Worm (Caenorhabditis elegans) whole organism, young adult: ENCODE measurements around the gene wee-1.3.
A peak's percentile ranks its signal among the peaks of the same experiment; 100 is the strongest.

Experiments
- B0019.2 ChIP-seq: fragments of 200-800 bp; sonication (Bioruptor generic); conservative IDR thresholded peaks from 2 replicates; pipeline ENCODE4 v1.3.6; 2022; ENCODE audit warnings: missing genetic modification reagents, missing genetic modification characterization, missing compliant biosample characterization
- B0261.1 ChIP-seq: sonication (generic microtip); optimal IDR thresholded peaks from 2 replicates; lab custom pipeline; 2016; ENCODE audit warnings: mild to moderate bottlenecking, missing genetic modification characterization, moderate library complexity, missing compliant biosample characterization
- C17E4.6 ChIP-seq: fragments of 200-800 bp; sonication (Bioruptor generic); IDR thresholded peaks from 2 replicates; pipeline ENCODE4 v1.3.6; 2022; ENCODE audit warnings: missing genetic modification reagents, missing genetic modification characterization, missing compliant biosample characterization
- D2030.7 ChIP-seq: fragments of 200-800 bp; sonication (Bioruptor generic); IDR thresholded peaks from 2 replicates; pipeline ENCODE4 v1.3.6; 2022; ENCODE audit warnings: missing genetic modification reagents, missing genetic modification characterization, missing compliant biosample characterization
- F33H1.4 ChIP-seq: fragments of 200-800 bp; sonication (Bioruptor generic); IDR thresholded peaks from 2 replicates; pipeline ENCODE4 v1.3.6; 2022; ENCODE audit warnings: missing genetic modification reagents, missing genetic modification characterization, missing compliant biosample characterization
- T07F8.4 ChIP-seq: sonication (generic microtip); optimal IDR thresholded peaks from 2 replicates; lab custom pipeline; 2016; ENCODE audit warnings: mild to moderate bottlenecking, missing genetic modification characterization, moderate library complexity, missing compliant biosample characterization
- Y53G8AR.9 ChIP-seq: fragments of 200-800 bp; sonication (Bioruptor generic); conservative IDR thresholded peaks from 2 replicates; pipeline ENCODE4 v1.3.6; 2022; ENCODE audit warnings: missing genetic modification reagents, missing genetic modification characterization, missing compliant biosample characterization
- Y95B8A.8 ChIP-seq: fragments of 200-800 bp; sonication (Bioruptor generic); IDR thresholded peaks from 2 replicates; pipeline ENCODE4 v1.3.6; 2022; ENCODE audit warnings: missing genetic modification reagents, missing genetic modification characterization, missing compliant biosample characterization
- atf-7 ChIP-seq: sonication (generic microtip); optimal IDR thresholded peaks from 2 replicates; lab custom pipeline; 2017; ENCODE audit warnings: mild to moderate bottlenecking, missing genetic modification characterization, missing compliant biosample characterization
- attf-3 ChIP-seq: fragments of 200-800 bp; sonication (Bioruptor generic); conservative IDR thresholded peaks from 2 replicates; pipeline ENCODE4 v1.3.6; 2022; ENCODE audit warnings: missing genetic modification reagents, missing genetic modification characterization, missing compliant biosample characterization
- cebp-1 ChIP-seq, 2 experiments: fragments of 200-800 bp in 1 of 2; sonication (Bioruptor generic) in 1 of 2; sonication (generic microtip) in 1 of 2; IDR thresholded peaks in 1 of 2; optimal IDR thresholded peaks in 1 of 2; 2 replicates each; pipeline versions ENCODE4 v1.3.6 to Lab custom; 2017 to 2022; ENCODE audit warnings: missing compliant biosample characterization in 2 of 2, missing genetic modification characterization in 2 of 2, mild to moderate bottlenecking in 1 of 2, missing genetic modification reagents in 1 of 2, moderate library complexity in 1 of 2
- ceh-91 ChIP-seq: fragments of 200-800 bp; sonication (Bioruptor generic); IDR thresholded peaks from 2 replicates; pipeline ENCODE4 v1.3.6; 2022; ENCODE audit warnings: missing genetic modification reagents, missing genetic modification characterization, missing compliant biosample characterization
- dox-1 ChIP-seq: fragments of 200-800 bp; sonication (Bioruptor generic); IDR thresholded peaks from 2 replicates; pipeline ENCODE4 v1.3.6; 2022; ENCODE audit warnings: missing genetic modification reagents, missing genetic modification characterization, missing compliant biosample characterization
- egrh-3 ChIP-seq: fragments of 200-800 bp; sonication (Bioruptor generic); IDR thresholded peaks from 2 replicates; pipeline ENCODE4 v1.3.6; 2022; ENCODE audit warnings: missing genetic modification reagents, missing genetic modification characterization, missing compliant biosample characterization
- him-1 ChIP-seq: sonication (generic microtip); optimal IDR thresholded peaks from 2 replicates; lab custom pipeline; 2016; ENCODE audit warnings: missing genotype, missing genetic modification reagents, missing genetic modification characterization, missing compliant biosample characterization
- hmg-1.2 ChIP-seq: fragments of 200-800 bp; sonication (Bioruptor generic); IDR thresholded peaks from 2 replicates; pipeline ENCODE4 v1.3.6; 2022; ENCODE audit warnings: missing genetic modification reagents, missing genetic modification characterization, missing compliant biosample characterization
- hsf-1 ChIP-seq: fragments of 200-800 bp; sonication (Bioruptor generic); IDR thresholded peaks from 2 replicates; pipeline ENCODE4 v1.3.6; 2022; ENCODE audit warnings: missing genetic modification reagents, missing genetic modification characterization, missing compliant biosample characterization
- let-607 ChIP-seq, 2 experiments: fragments of 200-800 bp in 1 of 2; sonication (Bioruptor generic) in 1 of 2; sonication (generic microtip) in 1 of 2; optimal IDR thresholded peaks; 2 replicates each; lab custom pipeline; 2016 to 2018; ENCODE audit warnings: mild to moderate bottlenecking in 2 of 2, missing compliant biosample characterization in 2 of 2, missing genetic modification characterization in 2 of 2, moderate library complexity in 2 of 2, missing genotype in 1 of 2
- lin-54 ChIP-seq: fragments of 200-800 bp; sonication (Bioruptor generic); optimal IDR thresholded peaks from 2 replicates; lab custom pipeline; 2018; ENCODE audit warnings: mild to moderate bottlenecking, missing genetic modification characterization, missing compliant biosample characterization
- madf-3 ChIP-seq: fragments of 200-800 bp; sonication (Bioruptor generic); IDR thresholded peaks from 2 replicates; pipeline ENCODE4 v1.3.6; 2022; ENCODE audit warnings: missing genetic modification reagents, missing genetic modification characterization, missing compliant biosample characterization
- madf-6 ChIP-seq: fragments of 200-800 bp; sonication (Bioruptor generic); IDR thresholded peaks from 2 replicates; pipeline ENCODE4 v1.3.6; 2022; ENCODE audit warnings: missing genetic modification reagents, missing genetic modification characterization, missing compliant biosample characterization
- madf-8 ChIP-seq: fragments of 200-800 bp; sonication (Bioruptor generic); conservative IDR thresholded peaks from 2 replicates; pipeline ENCODE4 v1.3.6; 2022; ENCODE audit warnings: missing genetic modification reagents, missing genetic modification characterization, missing compliant biosample characterization
- mcd-1 ChIP-seq: fragments of 200-800 bp; sonication (Bioruptor generic); IDR thresholded peaks from 2 replicates; pipeline ENCODE4 v1.3.6; 2022; ENCODE audit warnings: missing genetic modification reagents, missing genetic modification characterization, missing compliant biosample characterization
- mes-4 ChIP-seq: sonication (generic microtip); optimal IDR thresholded peaks from 2 replicates; lab custom pipeline; 2016; ENCODE audit warnings: missing genotype, missing genetic modification characterization, missing compliant biosample characterization
- mxl-1 ChIP-seq: sonication (generic microtip); optimal IDR thresholded peaks from 2 replicates; lab custom pipeline; 2016; ENCODE audit warnings: missing genetic modification characterization, missing compliant biosample characterization
- pbrm-1 ChIP-seq: fragments of 200-800 bp; sonication (Bioruptor generic); IDR thresholded peaks from 2 replicates; pipeline ENCODE4 v1.3.6; 2022; ENCODE audit warnings: missing genetic modification reagents, missing genetic modification characterization, missing compliant biosample characterization
- rcor-1 ChIP-seq: fragments of 200-800 bp; sonication (Bioruptor generic); IDR thresholded peaks from 2 replicates; pipeline ENCODE4 v1.3.6; 2022; ENCODE audit warnings: missing genetic modification reagents, missing genetic modification characterization, missing compliant biosample characterization
- tlf-1 ChIP-seq: fragments of 200-800 bp; sonication (Bioruptor generic); optimal IDR thresholded peaks from 2 replicates; lab custom pipeline; 2018; ENCODE audit warnings: mild to moderate bottlenecking, missing genetic modification characterization, missing compliant biosample characterization
- unc-130 ChIP-seq: sonication (generic microtip); optimal IDR thresholded peaks from 2 replicates; lab custom pipeline; 2016; ENCODE audit warnings: missing genetic modification reagents, missing genetic modification characterization, missing compliant biosample characterization
- xnd-1 ChIP-seq: sonication (generic microtip); optimal IDR thresholded peaks from 2 replicates; lab custom pipeline; 2016; ENCODE audit warnings: missing genotype, missing genetic modification reagents, missing genetic modification characterization, missing compliant biosample characterization
- ztf-22 ChIP-seq: fragments of 200-800 bp; sonication (Bioruptor generic); optimal IDR thresholded peaks from 2 replicates; lab custom pipeline; 2018; ENCODE audit warnings: mild to moderate bottlenecking, missing genetic modification characterization, moderate library complexity, missing compliant biosample characterization
- ztf-28 ChIP-seq: fragments of 200-800 bp; sonication (Bioruptor generic); IDR thresholded peaks from 2 replicates; pipeline ENCODE4 v1.3.6; 2022; ENCODE audit warnings: missing genetic modification reagents, missing genetic modification characterization, missing compliant biosample characterization

Gene wee-1.3

ce11 chrII:9725056-9725455 is 8.8 kb upstream of the wee-1.3 start:
- TF ChIP-seq tlf-1 (GFP tag; lab: Kevin White, UChicago) (no peak), unc-130 (GFP tag; lab: Kevin White, UChicago) (no peak), him-1 (no peak), atf-7 (tag; lab: Kevin White, UChicago) (no peak), T07F8.4 (tag; lab: Kevin White, UChicago) (no peak), Y53G8AR.9 (GFP tag; lab: Robert Waterston, UW) (no peak), B0261.1 (no peak), let-607 (tag; optimal IDR thresholded peaks at IDR 0.05; lab: Kevin White, UChicago) (no peak), D2030.7 (GFP tag; lab: Robert Waterston, UW) (no peak), F33H1.4 (no peak)

- TF ChIP-seq mxl-1 = no peak
- TF ChIP-seq mes-4 (tag; lab: Kevin White, UChicago) = no peak
Measured at ce11 chrII:9724464-9724863, 8.2 kb upstream of the wee-1.3 start, which contains the start of gene cutl-2. TSS of gene cutl-2 (minus strand) at chrII:9724673.

DNA sequence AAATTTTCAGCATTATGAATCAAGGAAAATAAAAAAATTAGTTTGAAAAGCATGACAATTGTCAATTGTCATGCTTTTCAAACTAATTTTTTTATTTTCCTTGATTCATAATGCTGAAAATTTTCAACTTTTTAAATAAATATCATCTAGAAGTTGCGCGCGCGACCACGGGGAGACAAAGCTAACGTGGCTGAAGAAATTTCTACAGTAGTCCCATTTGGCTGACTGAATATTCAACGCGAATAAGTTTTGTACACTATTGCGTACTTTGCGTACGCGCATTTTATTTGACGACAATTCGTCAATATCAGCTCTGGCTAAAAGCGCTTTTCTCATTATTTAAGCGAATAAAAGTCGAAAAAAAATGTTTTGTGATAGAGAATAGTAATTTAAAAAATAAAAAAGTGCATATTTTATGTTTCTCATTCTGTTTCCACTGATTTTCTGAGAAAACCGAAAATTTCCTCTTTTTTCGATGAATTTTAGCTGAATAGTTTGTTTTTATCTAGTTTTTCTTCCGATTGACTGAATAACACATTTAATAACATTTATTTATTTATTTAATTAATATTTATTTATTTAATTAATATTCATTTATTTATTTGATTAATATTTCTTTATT is 2.5 kb upstream of the wee-1.3 start, which contains the start of gene Y53C12A.11:
Y53C12A.11 (minus strand) TSS at position 68 of the 622 bp plus-strand sequence.
- TF ChIP-seq mcd-1 (GFP tag; lab: Robert Waterston, UW) (peak; percentile 79), hsf-1 (0 out of 2 replicates have a peak, but pooled peaks have one; percentile 32), dox-1 (GFP tag; lab: Robert Waterston, UW) (peak; percentile 85), ceh-91 (GFP tag; lab: Robert Waterston, UW) (peak; percentile 90), pbrm-1 (GFP tag; lab: Robert Waterston, UW) (peak; percentile 63; the same call in 1 of the 2 replicates), madf-8 (peak; percentile 87), lin-54 (GFP tag; lab: Kevin White, UChicago) (peak; percentile 23), ztf-28 (GFP tag; lab: Robert Waterston, UW) (peak; percentile 67; the same call in 1 of the 2 replicates), hmg-1.2 (GFP tag; lab: Robert Waterston, UW) (peak; percentile 96), attf-3 (GFP tag; lab: Robert Waterston, UW) (peak; percentile 82), B0019.2 (GFP tag; lab: Robert Waterston, UW) (peak; percentile 60; the same call in 1 of the 2 replicates), madf-6 (peak; percentile 92), Y53G8AR.9 (GFP tag; lab: Robert Waterston, UW) (0 out of 2 replicates have a peak, but pooled peaks have one; percentile 54), Y95B8A.8 (GFP tag; lab: Robert Waterston, UW) (0 out of 2 replicates have a peak, but pooled peaks have one; percentile 34), xnd-1 (tag; lab: Kevin White, UChicago) (peak; percentile 26), D2030.7 (GFP tag; lab: Robert Waterston, UW) (peak; percentile 90), rcor-1 (GFP tag; lab: Robert Waterston, UW) (peak; percentile 75), madf-3 (peak; percentile 88; the same call in 1 of the 2 replicates), F33H1.4 (peak; percentile 84), egrh-3 (GFP tag; lab: Robert Waterston, UW) (0 out of 2 replicates have a peak, but pooled peaks have one; percentile 12), C17E4.6 (GFP tag; lab: Robert Waterston, UW) (peak; percentile 75; the same call in 1 of the 2 replicates)

DNA sequence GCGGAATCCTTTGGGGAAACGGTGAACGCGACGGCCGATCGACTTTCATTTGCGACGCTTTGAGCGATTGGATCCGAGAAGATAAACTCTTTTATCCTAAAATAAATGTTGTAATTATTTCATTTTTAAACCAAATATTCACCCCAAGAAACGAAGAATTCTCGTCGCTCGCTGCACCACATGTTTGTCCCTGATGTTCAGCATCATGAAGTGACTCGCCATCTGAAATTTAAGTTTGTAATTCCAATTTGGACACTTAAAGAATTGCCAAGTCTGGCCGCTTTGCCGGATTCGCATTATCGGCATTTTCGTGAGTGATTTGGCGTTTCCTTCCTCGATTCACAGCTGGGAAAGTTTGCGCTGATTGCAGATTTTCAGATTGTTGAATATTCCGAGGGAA is 1.6 kb upstream of the wee-1.3 start, which contains the start of gene Y53C12A.6:
Y53C12A.6 (minus strand) TSS at position 101 of the 400 bp plus-strand sequence.
- TF ChIP-seq madf-3 (no peak), ztf-22 (GFP tag; lab: Kevin White, UChicago) (no peak), cebp-1 (GFP tag; IDR thresholded peaks at IDR 0.05; lab: Robert Waterston, UW) (no peak), cebp-1 (tag; optimal IDR thresholded peaks at IDR 0.05; lab: Kevin White, UChicago) (no peak)
- TF ChIP-seq, all 124 proteins: peak for 0
